Fruit fly (Drosophila melanogaster) whole organism, embryonic: ENCODE data around the gene CG13127.

Source experiments
- Abd-B ChIP-seq: fragments of 200-800 bp; sonication (Bioruptor generic); optimal IDR thresholded peaks from 2 replicates; lab custom pipeline; 2018; ENCODE audit warnings: missing biosample characterization, mild to moderate bottlenecking, missing genetic modification characterization, moderate library complexity
- Ada2b ChIP-seq: fragments of 200-800 bp; sonication (Bioruptor generic); IDR thresholded peaks from 2 replicates; pipeline ENCODE4 v1.3.6; 2022; ENCODE audit warnings: missing biosample characterization, missing genetic modification characterization
- Asciz ChIP-seq: fragments of 200-800 bp; sonication (Bioruptor generic); optimal IDR thresholded peaks from 2 replicates; lab custom pipeline; 2017; ENCODE audit warnings: missing biosample characterization, mild to moderate bottlenecking, missing genetic modification characterization, missing genetic modification reagents
- Bgb ChIP-seq: fragments of 200-800 bp; sonication (Bioruptor generic); IDR thresholded peaks from 2 replicates; pipeline ENCODE4 v1.3.6; 2022; ENCODE audit warnings: missing biosample characterization, missing genetic modification characterization; ENCODE audit not compliant: partially characterized antibody
- CG12236 ChIP-seq: fragments of 200-800 bp; sonication (Bioruptor generic); optimal IDR thresholded peaks from 2 replicates; lab custom pipeline; 2016; ENCODE audit warnings: missing biosample characterization, missing genetic modification characterization
- CG12299 ChIP-seq: fragments of 200-800 bp; sonication (Bioruptor generic); optimal IDR thresholded peaks from 2 replicates; lab custom pipeline; 2018; ENCODE audit warnings: missing biosample characterization, mild to moderate bottlenecking, missing genetic modification characterization
- CG14014 ChIP-seq: fragments of 200-800 bp; sonication (Bioruptor generic); IDR thresholded peaks from 2 replicates; pipeline ENCODE4 v1.3.6; 2022; ENCODE audit warnings: missing biosample characterization, missing genetic modification characterization
- CG14050 ChIP-seq: fragments of 200-800 bp; sonication (Bioruptor generic); IDR thresholded peaks from 3 replicates; pipeline ENCODE4 v1.3.6; 2022; ENCODE audit warnings: missing biosample characterization, missing genetic modification characterization
- CG17186 ChIP-seq: fragments of 200-800 bp; sonication (Bioruptor generic); optimal IDR thresholded peaks from 3 replicates; lab custom pipeline; 2017; ENCODE audit warnings: missing biosample characterization, missing genetic modification reagents, missing genetic modification characterization
- CG17912 ChIP-seq: fragments of 200-800 bp; sonication (Bioruptor generic); optimal IDR thresholded peaks from 2 replicates; lab custom pipeline; 2018; ENCODE audit warnings: missing biosample characterization, mild to moderate bottlenecking, missing genetic modification characterization
- CG18262 ChIP-seq: fragments of 200-800 bp; optimal IDR thresholded peaks from 3 replicates; lab custom pipeline; 2019; ENCODE audit warnings: missing biosample characterization, mild to moderate bottlenecking, missing genetic modification characterization, moderate library complexity
- CG2129 ChIP-seq: fragments of 200-800 bp; sonication (Bioruptor generic); IDR thresholded peaks from 2 replicates; pipeline ENCODE4 v1.3.6; 2022; ENCODE audit warnings: missing biosample characterization, missing genetic modification characterization; ENCODE audit not compliant: partially characterized antibody
- CG31365 ChIP-seq: fragments of 200-800 bp; sonication (Bioruptor generic); optimal IDR thresholded peaks from 2 replicates; lab custom pipeline; 2018; ENCODE audit warnings: missing biosample characterization, mild to moderate bottlenecking, missing genetic modification characterization
- CG33213 ChIP-seq: fragments of 200-800 bp; sonication (Bioruptor generic); optimal IDR thresholded peaks from 3 replicates; lab custom pipeline; 2016; ENCODE audit warnings: missing biosample characterization, missing genetic modification characterization
- CG42726 ChIP-seq: fragments of 200-800 bp; sonication (Bioruptor generic); IDR thresholded peaks from 2 replicates; pipeline ENCODE4 v1.3.6; 2022; ENCODE audit warnings: missing biosample characterization, missing genetic modification characterization; ENCODE audit not compliant: partially characterized antibody
- CG43689 ChIP-seq: fragments of 200-800 bp; sonication (Bioruptor generic); IDR thresholded peaks from 2 replicates; pipeline ENCODE4 v1.3.6; 2022; ENCODE audit warnings: missing biosample characterization, missing genetic modification characterization
- CG6272 ChIP-seq: fragments of 200-800 bp; sonication (Bioruptor generic); IDR thresholded peaks from 2 replicates; pipeline ENCODE4 v1.3.6; 2022; ENCODE audit warnings: missing biosample characterization, missing genetic modification characterization
- CG7372 ChIP-seq: fragments of 200-800 bp; sonication (Bioruptor generic); IDR thresholded peaks from 2 replicates; pipeline ENCODE4 v1.3.6; 2022; ENCODE audit warnings: missing biosample characterization, missing genetic modification characterization
- CG7786 ChIP-seq: fragments of 200-800 bp; sonication (Bioruptor generic); optimal IDR thresholded peaks from 2 replicates; lab custom pipeline; 2016; ENCODE audit warnings: missing biosample characterization, missing genetic modification characterization
- CG8281 ChIP-seq: fragments of 200-800 bp; sonication (Bioruptor generic); optimal IDR thresholded peaks from 2 replicates; lab custom pipeline; 2018; ENCODE audit warnings: missing biosample characterization, mild to moderate bottlenecking, missing genetic modification characterization, moderate library complexity
- Doc3 ChIP-seq: fragments of 200-800 bp; sonication (Bioruptor generic); IDR thresholded peaks from 3 replicates; pipeline ENCODE4 v1.3.6; 2022; ENCODE audit warnings: missing biosample characterization, missing genetic modification characterization; ENCODE audit not compliant: partially characterized antibody
- HLH3B ChIP-seq: fragments of 200-800 bp; sonication (Bioruptor generic); IDR thresholded peaks from 2 replicates; pipeline ENCODE4 v1.3.6; 2022; ENCODE audit warnings: missing biosample characterization, missing genetic modification characterization
- Hr78 ChIP-seq, 2 experiments: fragments of 200-800 bp in 1 of 2; fragments of >200 bp in 1 of 2; sonication (Bioruptor generic) in 1 of 2; optimal IDR thresholded peaks; 2 replicates each; lab custom pipeline; 2017 to 2019; ENCODE audit warnings: missing biosample characterization in 2 of 2, missing genetic modification characterization in 2 of 2, mild to moderate bottlenecking in 1 of 2, moderate library complexity in 1 of 2
- Kr ChIP-seq: fragments of 200-800 bp; sonication (Bioruptor generic); optimal IDR thresholded peaks from 2 replicates; lab custom pipeline; 2017; ENCODE audit warnings: missing biosample characterization, mild to moderate bottlenecking, missing genetic modification characterization
- Nf-YB ChIP-seq: fragments of 200-800 bp; sonication (Bioruptor generic); optimal IDR thresholded peaks from 3 replicates; lab custom pipeline; 2019; ENCODE audit warnings: missing biosample characterization, mild to moderate bottlenecking, missing genetic modification characterization, moderate library complexity
- Rfx ChIP-seq: fragments of 200-800 bp; sonication (Bioruptor generic); IDR thresholded peaks from 2 replicates; pipeline ENCODE4 v1.3.6; 2022; ENCODE audit warnings: missing biosample characterization, missing genetic modification characterization
- Sin3A ChIP-seq: fragments of >200 bp; optimal IDR thresholded peaks from 2 replicates; lab custom pipeline; 2018
- TFAM ChIP-seq: fragments of 200-800 bp; sonication (Bioruptor generic); optimal IDR thresholded peaks from 2 replicates; lab custom pipeline; 2017; ENCODE audit warnings: missing biosample characterization, missing genetic modification characterization, inconsistent platforms
- bbx ChIP-seq: fragments of 200-800 bp; sonication (Bioruptor generic); IDR thresholded peaks from 2 replicates; pipeline ENCODE4 v1.3.6; 2022; ENCODE audit warnings: missing biosample characterization, missing genetic modification characterization; ENCODE audit not compliant: partially characterized antibody
- br ChIP-seq: fragments of >200 bp; optimal IDR thresholded peaks from 2 replicates; lab custom pipeline; 2017
- chinmo ChIP-seq: fragments of 200-800 bp; sonication (Bioruptor generic); IDR thresholded peaks from 4 replicates; pipeline ENCODE4 v1.3.6; 2022; ENCODE audit warnings: missing biosample characterization, missing genetic modification characterization; ENCODE audit not compliant: partially characterized antibody
- cwo ChIP-seq: fragments of 200-800 bp; sonication (Bioruptor generic); optimal IDR thresholded peaks from 3 replicates; lab custom pipeline; 2017; ENCODE audit warnings: missing biosample characterization, missing genetic modification characterization, mild to moderate bottlenecking, moderate library complexity, missing genetic modification reagents
- ems ChIP-seq: fragments of 200-800 bp; sonication (Bioruptor generic); optimal IDR thresholded peaks from 3 replicates; lab custom pipeline; 2016; ENCODE audit warnings: missing biosample characterization, missing genetic modification characterization
- eve ChIP-seq, 2 experiments: fragments of >200 bp; optimal IDR thresholded peaks; 2 replicates each; lab custom pipeline; 2017; ENCODE audit warnings: missing biosample characterization in 2 of 2, missing genetic modification characterization in 2 of 2
- h ChIP-seq: fragments of >200 bp; optimal IDR thresholded peaks from 2 replicates; lab custom pipeline; 2017
- hth ChIP-seq: fragments of >200 bp; optimal IDR thresholded peaks from 2 replicates; lab custom pipeline; 2017; ENCODE audit warnings: inconsistent platforms
- insv ChIP-seq, 2 experiments: fragments of 200-800 bp; sonication (Bioruptor generic); optimal IDR thresholded peaks; 3 replicates each; lab custom pipeline; 2016 to 2018; ENCODE audit warnings: missing biosample characterization in 2 of 2, missing genetic modification characterization in 2 of 2
- kah ChIP-seq: fragments of 200-800 bp; sonication (Bioruptor generic); optimal IDR thresholded peaks from 2 replicates; lab custom pipeline; 2018; ENCODE audit warnings: missing biosample characterization, mild to moderate bottlenecking, missing genetic modification characterization
- klu ChIP-seq: fragments of 200-800 bp; sonication (Bioruptor generic); IDR thresholded peaks from 2 replicates; pipeline ENCODE4 v1.3.6; 2022; ENCODE audit warnings: missing biosample characterization, missing genetic modification characterization
- lmd ChIP-seq: fragments of 200-800 bp; sonication (Bioruptor generic); IDR thresholded peaks from 2 replicates; pipeline ENCODE4 v1.3.6; 2022; ENCODE audit warnings: missing biosample characterization, missing genetic modification characterization
- nau ChIP-seq: fragments of 200-800 bp; sonication (Bioruptor generic); optimal IDR thresholded peaks from 3 replicates; lab custom pipeline; 2017; ENCODE audit warnings: missing biosample characterization, mild to moderate bottlenecking, missing genetic modification characterization, missing genetic modification reagents
- pros ChIP-seq: fragments of 200-800 bp; sonication (Bioruptor generic); optimal IDR thresholded peaks from 3 replicates; lab custom pipeline; 2019; ENCODE audit warnings: missing biosample characterization, mild to moderate bottlenecking, missing genetic modification characterization, moderate library complexity
- sqz ChIP-seq: fragments of 200-800 bp; sonication (Bioruptor generic); optimal IDR thresholded peaks from 3 replicates; lab custom pipeline; 2018; ENCODE audit warnings: missing biosample characterization, mild to moderate bottlenecking, missing genetic modification characterization
- tin ChIP-seq: fragments of 200-800 bp; sonication (Bioruptor generic); optimal IDR thresholded peaks from 3 replicates; lab custom pipeline; 2016; ENCODE audit warnings: missing biosample characterization, missing genetic modification characterization
- twi ChIP-seq: fragments of 200-800 bp; optimal IDR thresholded peaks from 2 replicates; lab custom pipeline; 2019; ENCODE audit warnings: missing biosample characterization, mild to moderate bottlenecking, missing genetic modification characterization, moderate library complexity
- unc-4 ChIP-seq: fragments of 200-800 bp; sonication (Bioruptor generic); IDR thresholded peaks from 2 replicates; pipeline ENCODE4 v1.3.6; 2022; ENCODE audit warnings: missing biosample characterization, missing genetic modification characterization; ENCODE audit not compliant: partially characterized antibody
- zen ChIP-seq: fragments of 200-800 bp; sonication (Bioruptor generic); optimal IDR thresholded peaks from 3 replicates; lab custom pipeline; 2018; ENCODE audit warnings: missing biosample characterization, mild to moderate bottlenecking, missing genetic modification characterization, moderate library complexity

The CG13127 gene

DNA sequence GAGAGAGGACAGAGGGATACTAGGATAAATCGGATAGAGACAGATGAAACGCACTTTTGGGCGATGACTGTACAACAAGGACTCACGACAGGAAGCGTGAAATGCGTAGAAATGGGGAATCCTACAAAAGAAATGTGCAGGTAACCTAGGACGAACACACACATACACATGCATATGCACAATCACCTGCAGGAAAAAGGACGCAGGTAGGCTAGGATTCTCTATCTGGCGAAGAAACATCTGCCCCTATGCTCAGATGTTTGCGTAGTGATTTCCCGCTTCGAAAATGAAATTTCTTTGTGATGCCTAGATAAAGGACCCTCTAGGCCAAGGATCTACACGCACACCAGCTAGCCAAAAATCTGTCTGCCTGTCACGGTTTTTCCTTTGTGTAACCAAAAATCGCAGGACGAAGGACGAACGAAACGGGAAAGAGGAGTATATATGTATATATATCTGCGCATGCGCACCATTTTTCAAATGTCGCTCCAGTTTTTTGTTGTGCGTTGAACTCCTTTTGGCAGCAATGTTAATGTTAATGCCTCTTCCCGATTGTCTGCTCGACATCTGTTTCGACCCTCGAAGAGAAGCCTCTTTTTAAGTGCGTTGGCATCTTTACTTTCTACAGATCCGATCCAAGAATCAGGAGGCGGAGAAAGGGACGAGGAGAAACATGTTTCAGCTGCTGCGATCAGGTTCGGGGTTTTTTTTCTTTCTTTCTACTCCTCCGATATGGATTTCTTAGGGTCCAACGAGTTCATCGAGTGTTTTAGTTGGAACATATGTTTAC is 38.1 kb upstream of the CG13127 start (continued):
- TF ChIP-seq nau (GFP tag; lab: Kevin White, UChicago) (no peak), CG12299 (no peak), Asciz (GFP tag; lab: Kevin White, UChicago) (no peak), pros (GFP tag; lab: Kevin White, UChicago) (peak; percentile 89), Doc3 (GFP tag; lab: Robert Waterston, UW) (no peak), CG17912 (no peak), unc-4 (GFP tag; lab: Robert Waterston, UW) (no peak), br (lab: Kevin White, UChicago) (no peak), CG17186 (no peak), Sin3A (lab: Kevin White, UChicago) (no peak), CG14050 (no peak), CG2129 (no peak)
- TF ChIP-seq, all 482 proteins: peak for 16

DNA sequence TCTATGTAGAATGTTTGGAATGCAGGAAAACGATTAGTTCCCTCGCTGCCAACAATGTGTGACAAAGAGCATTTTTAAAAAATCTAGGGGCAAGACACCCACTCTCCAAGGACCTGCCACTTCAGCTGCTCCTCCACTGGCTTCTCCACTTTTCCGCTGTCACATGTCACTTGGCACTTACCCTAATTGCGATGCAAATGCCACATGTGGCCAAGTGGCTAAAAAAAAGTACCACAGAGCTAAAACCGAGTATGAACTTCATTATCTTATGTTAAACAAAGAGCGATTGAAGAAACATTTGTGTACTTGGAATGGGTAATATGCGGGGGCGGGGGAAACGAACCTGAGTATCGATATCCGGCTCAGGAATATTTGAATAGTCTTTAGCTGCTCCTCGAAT is 37.2 kb upstream of the CG13127 start:
- no peak for TF ChIP-seq h (lab: Kevin White, UChicago)
- no peak for TF ChIP-seq chinmo (GFP tag; lab: Robert Waterston, UW)
- TF ChIP-seq insv (GFP tag; optimal IDR thresholded peaks at IDR 0.05; lab: Kevin White, UChicago): no peak
- TF ChIP-seq twi (tag; lab: Kevin White, UChicago): peak; percentile 92
- peak; percentile 28 for TF ChIP-seq Kr (GFP tag; lab: Kevin White, UChicago)

DNA sequence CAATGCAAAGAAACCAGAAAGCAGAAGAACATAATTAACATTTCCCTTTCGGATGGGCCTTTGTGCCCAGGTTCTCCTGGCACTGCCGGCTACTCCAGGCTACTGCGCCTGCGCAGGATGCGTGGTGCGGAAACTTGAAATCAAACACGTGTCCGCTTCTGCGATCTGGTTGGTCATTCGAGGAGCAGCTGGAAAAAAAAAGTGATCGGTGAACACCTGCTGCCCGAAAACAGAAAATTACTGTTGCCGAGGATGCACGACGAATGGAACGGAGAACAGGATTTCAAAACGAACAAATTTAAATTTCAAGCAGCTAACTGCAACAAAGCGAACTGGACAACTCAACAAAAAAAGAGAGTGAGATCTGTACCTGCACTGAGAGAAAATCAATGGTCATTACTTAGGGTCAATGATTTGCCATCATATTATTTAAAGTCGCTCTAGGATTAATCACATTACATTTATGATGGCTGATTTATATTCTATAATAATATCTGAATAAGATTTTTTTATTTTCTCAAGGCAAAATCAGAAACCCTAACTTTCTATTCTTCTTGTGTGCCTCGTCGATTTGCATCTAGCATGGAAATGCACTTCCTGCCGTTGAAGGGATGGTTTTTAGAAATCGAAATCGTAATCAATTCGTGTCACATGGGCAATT is 36.5 kb upstream of the CG13127 start:
- TF ChIP-seq lmd (GFP tag; lab: Robert Waterston, UW) (no peak), CG6272 (GFP tag; lab: Robert Waterston, UW) (no peak), sqz (GFP tag; lab: Kevin White, UChicago) (no peak), Nf-YB (GFP tag; lab: Kevin White, UChicago) (peak; percentile 27), kah (GFP tag; lab: Kevin White, UChicago) (no peak), ems (GFP tag; lab: Kevin White, UChicago) (no peak), CG33213 (GFP tag; lab: Kevin White, UChicago) (no peak), Ada2b (no peak), CG18262 (tag; lab: Kevin White, UChicago) (peak; percentile 52), Hr78 (GFP tag; optimal IDR thresholded peaks at IDR 0.05; lab: Kevin White, UChicago) (no peak), tin (GFP tag; lab: Kevin White, UChicago) (peak; percentile 16), zen (tag; lab: Kevin White, UChicago) (peak; percentile 35), HLH3B (no peak), Bgb (GFP tag; lab: Robert Waterston, UW) (no peak), hth (lab: Kevin White, UChicago) (no peak), CG31365 (tag; lab: Kevin White, UChicago) (no peak), bbx (GFP tag; lab: Robert Waterston, UW) (no peak), TFAM (GFP tag; lab: Kevin White, UChicago) (no peak), eve (GFP tag; optimal IDR thresholded peaks at IDR 0.05; lab: Kevin White, UChicago) (no peak), Rfx (no peak), CG42726 (no peak), Abd-B (GFP tag; lab: Kevin White, UChicago) (no peak), CG14014 (GFP tag; lab: Robert Waterston, UW) (no peak), cwo (no peak), CG7786 (GFP tag; lab: Kevin White, UChicago) (no peak), klu (no peak), CG8281 (tag; lab: Kevin White, UChicago) (no peak), CG43689 (GFP tag; lab: Robert Waterston, UW) (no peak), CG12236 (GFP tag; lab: Kevin White, UChicago) (no peak), CG7372 (GFP tag; lab: Robert Waterston, UW) (no peak)
